Fruit fly (Drosophila melanogaster): ENCODE data around the gene CG14374.
A peak's percentile ranks its signal among the peaks of the same experiment; 100 is the strongest.

The CG14374 gene

dm6 chr3R:13366561-13367518 is 30.1 kb downstream of the CG14374 start, which contains the start of gene Elp6 (continued):
- no peak for TF ChIP-seq Lim3 (GFP tag; IDR thresholded peaks at IDR 0.05)
- peak; percentile 24 for TF ChIP-seq CG4328 (GFP tag; optimal IDR thresholded peaks at IDR 0.05)
- no peak for TF ChIP-seq Dad (GFP tag; optimal IDR thresholded peaks at IDR 0.05)
- TF ChIP-seq lab (GFP tag; optimal IDR thresholded peaks at IDR 0.05), result peak; percentile 72
- peak; percentile 35 for TF ChIP-seq CG7786 (GFP tag; optimal IDR thresholded peaks at IDR 0.05)
- TF ChIP-seq CG14441 (GFP tag; IDR thresholded peaks at IDR 0.05), result peak; percentile 62; the same call in 1 of the 2 replicates
- no peak for TF ChIP-seq sc (optimal IDR thresholded peaks at IDR 0.05)
- TF ChIP-seq sc (GFP tag; optimal IDR thresholded peaks at IDR 0.05), result peak; percentile 43
- peak; percentile 21 for TF ChIP-seq Ets97D (GFP tag; optimal IDR thresholded peaks at IDR 0.05)
- peak; percentile 63 for TF ChIP-seq Drgx (GFP tag; IDR thresholded peaks at IDR 0.05)
- TF ChIP-seq corto (GFP tag; optimal IDR thresholded peaks at IDR 0.05), result no peak
- TF ChIP-seq Mad (GFP tag; optimal IDR thresholded peaks at IDR 0.05), result no peak
- TF ChIP-seq nau (GFP tag; optimal IDR thresholded peaks at IDR 0.05), result no peak
- TF ChIP-seq Dll (GFP tag; IDR thresholded peaks at IDR 0.05; ENCODE audit: partially characterized antibody), result no peak
- peak; percentile 73 for TF ChIP-seq dmrt99B (tag; optimal IDR thresholded peaks at IDR 0.05)
- no peak for TF ChIP-seq CG8478 (optimal IDR thresholded peaks at IDR 0.05)
- TF ChIP-seq sens-2 (GFP tag; IDR thresholded peaks at IDR 0.05), result no peak
- peak; percentile 32 for TF ChIP-seq CG12236 (GFP tag; optimal IDR thresholded peaks at IDR 0.05)
- TF ChIP-seq CG16779 (GFP tag; IDR thresholded peaks at IDR 0.05), result no peak
- TF ChIP-seq cwo (GFP tag; optimal IDR thresholded peaks at IDR 0.05), result peak; percentile 59
- no peak for TF ChIP-seq Kr (GFP tag; optimal IDR thresholded peaks at IDR 0.05)
- no peak for TF ChIP-seq usp (GFP tag; optimal IDR thresholded peaks at IDR 0.05)
- no peak for TF ChIP-seq pros (GFP tag; optimal IDR thresholded peaks at IDR 0.05)
- no peak for TF ChIP-seq CG4617 (GFP tag; optimal IDR thresholded peaks at IDR 0.05; ENCODE audit: borderline replicate concordance)
- peak; percentile 34 for TF ChIP-seq CG12769 (tag; optimal IDR thresholded peaks at IDR 0.05)
- TF ChIP-seq CTCF (GFP tag; optimal IDR thresholded peaks at IDR 0.05), result no peak
- TF ChIP-seq Dbx (GFP tag; IDR thresholded peaks at IDR 0.05), result peak; percentile 53; the same call in 2 of the 3 replicates
- peak; percentile 57 for TF ChIP-seq Ada2b (GFP tag; IDR thresholded peaks at IDR 0.05)
- TF ChIP-seq bbx (GFP tag; IDR thresholded peaks at IDR 0.05; ENCODE audit: partially characterized antibody), result no peak
- peak; percentile 67; the same call in 1 of the 2 replicates for TF ChIP-seq Awh (GFP tag; IDR thresholded peaks at IDR 0.05)
- TF ChIP-seq CG6272 (GFP tag; IDR thresholded peaks at IDR 0.05), result peak; percentile 33
- peak; percentile 25 for TF ChIP-seq Jarid2 (GFP tag; optimal IDR thresholded peaks at IDR 0.05)
- TF ChIP-seq dimm (GFP tag; IDR thresholded peaks at IDR 0.05), result 0 out of 2 replicates have a peak, but pooled peaks have one; percentile 9
- no peak for TF ChIP-seq salm (tag; optimal IDR thresholded peaks at IDR 0.05)
- peak; percentile 46; the same call in 2 of the 3 replicates for TF ChIP-seq B-H1 (GFP tag; IDR thresholded peaks at IDR 0.05)
- TF ChIP-seq fd102C (GFP tag; optimal IDR thresholded peaks at IDR 0.05), result no peak
- peak; percentile 89 for TF ChIP-seq CG7556 (GFP tag; optimal IDR thresholded peaks at IDR 0.05)
- TF ChIP-seq CG9437 (GFP tag; optimal IDR thresholded peaks at IDR 0.05), result peak; percentile 75
- no peak for TF ChIP-seq run (tag; optimal IDR thresholded peaks at IDR 0.05)
- peak; percentile 54 for TF ChIP-seq dm (GFP tag; optimal IDR thresholded peaks at IDR 0.05)
- TF ChIP-seq Stat92E (GFP tag; optimal IDR thresholded peaks at IDR 0.05), result no peak
- TF ChIP-seq BtbVII (GFP tag; optimal IDR thresholded peaks at IDR 0.05), result peak; percentile 41
- peak; percentile 75 for TF ChIP-seq CG18476 (GFP tag; optimal IDR thresholded peaks at IDR 0.05)
- TF ChIP-seq zen (tag; optimal IDR thresholded peaks at IDR 0.05), result no peak
- peak; percentile 49 for TF ChIP-seq fd96Cb (tag; optimal IDR thresholded peaks at IDR 0.05)
- no peak for TF ChIP-seq CG6689 (GFP tag; IDR thresholded peaks at IDR 0.05)
- peak; percentile 62 for TF ChIP-seq nmo (GFP tag; optimal IDR thresholded peaks at IDR 0.05)
- peak; percentile 81 for TF ChIP-seq gem (tag; optimal IDR thresholded peaks at IDR 0.05)
- TF ChIP-seq CG10147 (GFP tag; optimal IDR thresholded peaks at IDR 0.05), result peak; percentile 77

Data from whole organism, embryonic.